Worm (Caenorhabditis elegans) whole organism, L1 larva: Measurements from ENCODE around the gene anmt-2.

ENCODE experiments used
- C04F5.9 ChIP-seq: sonication (generic microtip); optimal IDR thresholded peaks from 2 replicates; lab custom pipeline; 2016; ENCODE audit warnings: missing genetic modification characterization, missing compliant biosample characterization
- F16B12.6 ChIP-seq: fragments of 150-350 bp; optimal IDR thresholded peaks from 2 replicates; lab custom pipeline; 2014; ENCODE audit warnings: missing biosample characterization, missing genetic modification characterization
- Y116A8C.19 ChIP-seq: sonication (generic microtip); optimal IDR thresholded peaks from 2 replicates; lab custom pipeline; 2016; ENCODE audit warnings: missing compliant biosample characterization, missing genetic modification characterization, borderline replicate concordance
- aha-1 ChIP-seq: fragments of 150-350 bp; optimal IDR thresholded peaks from 2 replicates; lab custom pipeline; 2014; ENCODE audit warnings: missing biosample characterization, missing genetic modification characterization
- alr-1 ChIP-seq: fragments of 200-800 bp; sonication (Bioruptor generic); optimal IDR thresholded peaks from 2 replicates; lab custom pipeline; 2018; ENCODE audit warnings: borderline replicate concordance, mild to moderate bottlenecking, missing genetic modification characterization, missing compliant biosample characterization
- ceh-63 ChIP-seq: fragments of 200-800 bp; sonication (Bioruptor generic); optimal IDR thresholded peaks from 2 replicates; lab custom pipeline; 2018; ENCODE audit warnings: mild to moderate bottlenecking, missing genetic modification characterization, missing compliant biosample characterization
- ceh-82 ChIP-seq, 3 experiments: fragments of 150-350 bp in 1 of 3; sonication (generic microtip) in 2 of 3; optimal IDR thresholded peaks; 2 replicates each; lab custom pipeline; 2014 to 2017; ENCODE audit warnings: missing biosample characterization in 3 of 3, missing genetic modification characterization in 3 of 3
- ceh-90 ChIP-seq: sonication (generic microtip); optimal IDR thresholded peaks from 2 replicates; lab custom pipeline; 2016; ENCODE audit warnings: missing genetic modification characterization, missing compliant biosample characterization
- ces-1 ChIP-seq: fragments of 150-350 bp; optimal IDR thresholded peaks from 2 replicates; lab custom pipeline; 2014; ENCODE audit warnings: missing biosample characterization, missing genetic modification reagents, missing genetic modification characterization
- dpl-1 ChIP-seq, 3 experiments: fragments of 150-350 bp in 2 of 3; sonication (generic microtip) in 1 of 3; optimal IDR thresholded peaks; 2 replicates each; lab custom pipeline; 2014 to 2017; ENCODE audit warnings: missing biosample characterization in 3 of 3, missing genetic modification characterization in 3 of 3, missing genetic modification reagents in 3 of 3
- efl-1 ChIP-seq, 4 experiments: fragments of 150-350 bp; optimal IDR thresholded peaks in 3 of 4; peaks in 1 of 4; 1 replicate in 1 of 4; 2 replicates in 3 of 4; lab custom pipeline; 2014; ENCODE audit warnings: missing biosample characterization in 2 of 4, missing genetic modification characterization in 2 of 4, missing genetic modification reagents in 2 of 4
- efl-3 ChIP-seq: fragments of 200-800 bp; sonication (Bioruptor generic); optimal IDR thresholded peaks from 2 replicates; lab custom pipeline; 2018; ENCODE audit warnings: mild to moderate bottlenecking, missing genetic modification characterization, missing compliant biosample characterization
- egl-27 ChIP-seq, 2 experiments: fragments of 150-350 bp in 1 of 2; sonication (generic microtip); optimal IDR thresholded peaks; 3 replicates each; lab custom pipeline; 2017 to 2018; ENCODE audit warnings: missing biosample characterization in 2 of 2, missing genetic modification characterization in 2 of 2, missing genetic modification reagents in 2 of 2
- elt-3 ChIP-seq, 6 experiments: fragments of 150-350 bp in 1 of 6; sonication (generic microtip); optimal IDR thresholded peaks; 2 replicates each; lab custom pipeline; 2017 to 2018; ENCODE audit warnings: missing biosample characterization in 6 of 6, missing genetic modification characterization in 6 of 6, inconsistent platforms in 1 of 6
- ets-5 ChIP-seq: fragments of 200-800 bp; sonication (Bioruptor generic); IDR thresholded peaks from 2 replicates; pipeline ENCODE4 v1.3.6; 2022; ENCODE audit warnings: missing genetic modification characterization, missing compliant biosample characterization
- fkh-10 ChIP-seq: sonication (generic microtip); optimal IDR thresholded peaks from 2 replicates; lab custom pipeline; 2017; ENCODE audit warnings: missing biosample characterization, missing genetic modification reagents, missing genetic modification characterization
- fkh-4 ChIP-seq: sonication (generic microtip); optimal IDR thresholded peaks from 2 replicates; lab custom pipeline; 2016; ENCODE audit warnings: missing compliant biosample characterization, missing genetic modification characterization, borderline replicate concordance
- fkh-8 ChIP-seq: sonication (generic microtip); optimal IDR thresholded peaks from 2 replicates; lab custom pipeline; 2016; ENCODE audit warnings: mild to moderate bottlenecking, missing genetic modification characterization, missing compliant biosample characterization
- hlh-4 ChIP-seq: sonication (generic microtip); optimal IDR thresholded peaks from 2 replicates; lab custom pipeline; 2016; ENCODE audit warnings: mild to moderate bottlenecking, missing genetic modification characterization, missing compliant biosample characterization
- irx-1 ChIP-seq: sonication (generic microtip); optimal IDR thresholded peaks from 2 replicates; lab custom pipeline; 2016; ENCODE audit warnings: missing genetic modification characterization, missing compliant biosample characterization
- jun-1 ChIP-seq: fragments of 150-350 bp; optimal IDR thresholded peaks from 2 replicates; lab custom pipeline; 2014; ENCODE audit warnings: missing biosample characterization, missing genetic modification reagents, missing genetic modification characterization
- lin-15B ChIP-seq: fragments of 150-350 bp; sonication (generic microtip); optimal IDR thresholded peaks from 3 replicates; lab custom pipeline; 2014; ENCODE audit warnings: missing biosample characterization, missing genetic modification characterization
- lin-35 ChIP-seq, 2 experiments: fragments of 150-350 bp; optimal IDR thresholded peaks; 2 replicates each; lab custom pipeline; 2014; ENCODE audit warnings: missing biosample characterization in 2 of 2, missing genetic modification characterization in 2 of 2, missing genetic modification reagents in 2 of 2
- lsy-2 ChIP-seq, 2 experiments: fragments of 150-350 bp; optimal IDR thresholded peaks; 2 replicates each; lab custom pipeline; 2014; ENCODE audit warnings: missing biosample characterization in 2 of 2, missing genetic modification characterization in 2 of 2
- mab-9 ChIP-seq: fragments of 200-800 bp; sonication (Bioruptor generic); IDR thresholded peaks from 2 replicates; pipeline ENCODE4 v1.3.6; 2022; ENCODE audit warnings: missing genetic modification reagents, missing genetic modification characterization, missing compliant biosample characterization
- mef-2 ChIP-seq: fragments of 150-350 bp; optimal IDR thresholded peaks from 2 replicates; lab custom pipeline; 2014; ENCODE audit warnings: missing biosample characterization, missing genetic modification characterization
- nhr-12 ChIP-seq: sonication (generic microtip); optimal IDR thresholded peaks from 2 replicates; lab custom pipeline; 2017; ENCODE audit warnings: missing biosample characterization, missing genetic modification characterization
- nhr-19 ChIP-seq: fragments of 200-800 bp; sonication (Bioruptor generic); conservative IDR thresholded peaks from 2 replicates; pipeline ENCODE4 v1.3.6; 2022; ENCODE audit warnings: missing genetic modification characterization, missing compliant biosample characterization
- nhr-237 ChIP-seq: fragments of 150-350 bp; optimal IDR thresholded peaks from 2 replicates; lab custom pipeline; 2014; ENCODE audit warnings: missing biosample characterization, missing genetic modification characterization
- nhr-71 ChIP-seq: sonication (generic microtip); optimal IDR thresholded peaks from 2 replicates; lab custom pipeline; 2016; ENCODE audit warnings: mild to moderate bottlenecking, missing genetic modification characterization, moderate library complexity, missing compliant biosample characterization
- nhr-76 ChIP-seq: sonication (generic microtip); optimal IDR thresholded peaks from 2 replicates; lab custom pipeline; 2017; ENCODE audit warnings: missing biosample characterization, missing genetic modification characterization
- nhr-77 ChIP-seq: fragments of 150-350 bp; optimal IDR thresholded peaks from 2 replicates; lab custom pipeline; 2014; ENCODE audit warnings: missing biosample characterization, missing genetic modification characterization
- nhr-85 ChIP-seq: sonication (generic microtip); peaks from one replicate; lab custom pipeline; 2016; ENCODE audit warnings: missing genetic modification characterization, inconsistent platforms, missing compliant biosample characterization
- nhr-90 ChIP-seq: sonication (generic microtip); optimal IDR thresholded peaks from 2 replicates; lab custom pipeline; 2016; ENCODE audit warnings: mild to moderate bottlenecking, missing genetic modification characterization, missing compliant biosample characterization; ENCODE audit not compliant: poor library complexity
- pag-3 ChIP-seq: sonication (generic microtip); optimal IDR thresholded peaks from 2 replicates; lab custom pipeline; 2017; ENCODE audit warnings: missing genetic modification characterization, mild to moderate bottlenecking, missing compliant biosample characterization, antibody characterized with exemption, borderline replicate concordance; ENCODE audit not compliant: insufficient read depth
- pax-3 ChIP-seq: fragments of 200-800 bp; sonication (Bioruptor generic); optimal IDR thresholded peaks from 2 replicates; lab custom pipeline; 2018; ENCODE audit warnings: mild to moderate bottlenecking, missing genetic modification characterization, moderate library complexity, missing compliant biosample characterization
- rnt-1 ChIP-seq: sonication (generic microtip); optimal IDR thresholded peaks from 2 replicates; lab custom pipeline; 2016; ENCODE audit warnings: mild to moderate bottlenecking, missing genetic modification characterization, moderate library complexity, missing compliant biosample characterization
- skn-1 ChIP-seq: fragments of 150-350 bp; optimal IDR thresholded peaks from 2 replicates; lab custom pipeline; 2014; ENCODE audit warnings: missing biosample characterization, missing genetic modification characterization
- snpc-4 ChIP-seq: fragments of 150-350 bp; optimal IDR thresholded peaks from 2 replicates; lab custom pipeline; 2014; ENCODE audit warnings: missing biosample characterization, missing genetic modification characterization
- snu-23 ChIP-seq: sonication (generic microtip); optimal IDR thresholded peaks from 2 replicates; lab custom pipeline; 2016; ENCODE audit warnings: missing genetic modification characterization, missing compliant biosample characterization
- sox-4 ChIP-seq: sonication (generic microtip); optimal IDR thresholded peaks from 2 replicates; lab custom pipeline; 2016; ENCODE audit warnings: missing genetic modification characterization, missing compliant biosample characterization
- swsn-7 ChIP-seq: sonication (generic microtip); optimal IDR thresholded peaks from 2 replicates; lab custom pipeline; 2016; ENCODE audit warnings: missing genetic modification characterization, missing compliant biosample characterization
- tlp-1 ChIP-seq: fragments of 150-350 bp; optimal IDR thresholded peaks from 2 replicates; lab custom pipeline; 2014; ENCODE audit warnings: missing biosample characterization, missing genetic modification characterization
- unc-130 ChIP-seq: fragments of 150-350 bp; optimal IDR thresholded peaks from 2 replicates; lab custom pipeline; 2017; ENCODE audit warnings: missing biosample characterization, missing genetic modification characterization, inconsistent platforms
- unc-62 ChIP-seq: fragments of 150-350 bp; optimal IDR thresholded peaks from 2 replicates; lab custom pipeline; 2014; ENCODE audit warnings: missing biosample characterization, missing genetic modification reagents, missing genetic modification characterization
- vab-15 ChIP-seq: sonication (generic microtip); optimal IDR thresholded peaks from 2 replicates; lab custom pipeline; 2017; ENCODE audit warnings: missing genotype, mild to moderate bottlenecking, missing genetic modification characterization, missing compliant biosample characterization
- xbp-1 ChIP-seq: sonication (generic microtip); optimal IDR thresholded peaks from 2 replicates; lab custom pipeline; 2016; ENCODE audit warnings: missing genetic modification characterization, missing compliant biosample characterization
- zag-1 ChIP-seq: fragments of 150-350 bp; optimal IDR thresholded peaks from 2 replicates; lab custom pipeline; 2014; ENCODE audit warnings: missing biosample characterization, missing genetic modification characterization
- ztf-11 ChIP-seq, 2 experiments: sonication (generic microtip); optimal IDR thresholded peaks; 2 replicates each; lab custom pipeline; 2016 to 2017; ENCODE audit warnings: missing genetic modification characterization in 2 of 2, missing biosample characterization in 1 of 2, missing compliant biosample characterization in 1 of 2
- ztf-4 ChIP-seq: fragments of 150-350 bp; optimal IDR thresholded peaks from 2 replicates; lab custom pipeline; 2014; ENCODE audit warnings: missing biosample characterization, missing genetic modification characterization

Gene anmt-2

ce11 chrIII:6198378-6199234, 41.0 kb upstream of the anmt-2 start, which contains the start of the genes C23G10.7 and rpn-2 (continued):
- no peak for TF ChIP-seq hlh-4 (tag; lab: Kevin White, UChicago)
- no peak for TF ChIP-seq egl-27 (tag; optimal IDR thresholded peaks at IDR 0.05; lab: Kevin White, UChicago)
- no peak for TF ChIP-seq unc-62 (GFP tag; lab: Kevin White, UChicago)
- peak; percentile 67 for TF ChIP-seq xbp-1
- TF ChIP-seq alr-1 (tag; lab: Kevin White, UChicago) = no peak
- no peak for TF ChIP-seq ztf-4 (tag; lab: Kevin White, UChicago)
- no peak for TF ChIP-seq pax-3
- peak; percentile 74 to 79 for TF ChIP-seq efl-1 (optimal IDR thresholded peaks at IDR 0.05; lab: Kevin White, UChicago)
- TF ChIP-seq efl-1 (GFP tag; optimal IDR thresholded peaks at IDR 0.05 in 1 of 2; lab: Kevin White, UChicago) = peak; percentile 72 to 97
- no peak for TF ChIP-seq pag-3 (tag; lab: Kevin White, UChicago)
- peak; percentile 83 to 86 for TF ChIP-seq lsy-2 (tag; optimal IDR thresholded peaks at IDR 0.05; lab: Kevin White, UChicago)
- peak in 2 of 6 experiments; percentile 38 to 48 for TF ChIP-seq elt-3 (tag; optimal IDR thresholded peaks at IDR 0.05; lab: Kevin White, UChicago)
- peak; percentile 62 for TF ChIP-seq nhr-90 (tag; lab: Kevin White, UChicago)
- no peak for TF ChIP-seq ets-5
- peak; percentile 36 for TF ChIP-seq C04F5.9 (tag; lab: Kevin White, UChicago)
- no peak for TF ChIP-seq ztf-11 (tag; optimal IDR thresholded peaks at IDR 0.05; lab: Kevin White, UChicago)
- peak; percentile 74 for TF ChIP-seq swsn-7 (tag; lab: Kevin White, UChicago)
- TF ChIP-seq ceh-82 (tag; optimal IDR thresholded peaks at IDR 0.05; lab: Kevin White, UChicago) = peak; percentile 62 to 68 (median 63)
- no peak for TF ChIP-seq unc-130 (tag; lab: Kevin White, UChicago)
- TF ChIP-seq nhr-77 = peak; percentile 47
- peak; percentile 20 for TF ChIP-seq fkh-10
- no peak for TF ChIP-seq zag-1 (tag; lab: Kevin White, UChicago)
- TF ChIP-seq tlp-1 (tag; lab: Kevin White, UChicago) = no peak
- TF ChIP-seq dpl-1 (GFP tag; optimal IDR thresholded peaks at IDR 0.05; lab: Kevin White, UChicago) = peak; percentile 53 to 79 (median 77)
- peak; percentile 25 for TF ChIP-seq fkh-4 (tag; lab: Kevin White, UChicago)
- peak; percentile 72 for TF ChIP-seq nhr-19 (GFP tag; lab: Robert Waterston, UW)
- peak; percentile 49 for TF ChIP-seq irx-1 (tag; lab: Kevin White, UChicago)
- no peak for TF ChIP-seq nhr-237 (tag; lab: Kevin White, UChicago)
- no peak for TF ChIP-seq aha-1
- no peak for TF ChIP-seq nhr-76
- TF ChIP-seq nhr-12 (tag; lab: Kevin White, UChicago) = no peak
- no peak for TF ChIP-seq vab-15 (tag; lab: Kevin White, UChicago)
- TF ChIP-seq mab-9 (GFP tag; lab: Robert Waterston, UW) = no peak
- peak; percentile 78 for TF ChIP-seq snu-23 (GFP tag; lab: Kevin White, UChicago)
- TF ChIP-seq ces-1 = no peak
- TF ChIP-seq jun-1 (tag; lab: Kevin White, UChicago) = peak; percentile 29
- no peak for TF ChIP-seq ceh-63 (GFP tag; lab: Kevin White, UChicago)
- TF ChIP-seq nhr-71 (tag; lab: Kevin White, UChicago) = peak; percentile 84
- peak; percentile 98 for TF ChIP-seq skn-1 (tag; lab: Kevin White, UChicago)
- TF ChIP-seq lin-35 (GFP tag; optimal IDR thresholded peaks at IDR 0.05; lab: Kevin White, UChicago) = peak; percentile 71 to 82
- TF ChIP-seq ceh-90 = no peak
- no peak for TF ChIP-seq lin-15B
- TF ChIP-seq snpc-4 (tag; lab: Kevin White, UChicago) = peak; percentile 31
- peak; percentile 81 for TF ChIP-seq nhr-85 (tag; lab: Kevin White, UChicago)
- no peak for TF ChIP-seq efl-3 (GFP tag; lab: Kevin White, UChicago)
- no peak for TF ChIP-seq Y116A8C.19 (tag; lab: Kevin White, UChicago)
- peak; percentile 89 for TF ChIP-seq rnt-1
- peak; percentile 44 for TF ChIP-seq fkh-8 (tag; lab: Kevin White, UChicago)
- no peak for TF ChIP-seq mef-2 (tag; lab: Kevin White, UChicago)
- peak; percentile 52 for TF ChIP-seq F16B12.6 (tag; lab: Kevin White, UChicago)
- no peak for TF ChIP-seq sox-4 (tag; lab: Kevin White, UChicago)
